Fruit fly (Drosophila melanogaster): Measurements from ENCODE around the gene bnb.

The bnb gene

dm6 chrX:18837046-18837445 is 39.6 kb upstream of the bnb start (continued):
- TF ChIP-seq CG34422 (GFP tag; IDR thresholded peaks at IDR 0.05) (peak; percentile 90), Lim3 (GFP tag; IDR thresholded peaks at IDR 0.05) (peak; percentile 33; the same call in 1 of the 2 replicates), NfI (GFP tag; optimal IDR thresholded peaks at IDR 0.05) (peak; percentile 24), bcd (GFP tag; optimal IDR thresholded peaks at IDR 0.05) (no peak), fd3F (GFP tag; optimal IDR thresholded peaks at IDR 0.05) (no peak), CG30403 (GFP tag; optimal IDR thresholded peaks at IDR 0.05) (peak; percentile 40), gcm2 (GFP tag; optimal IDR thresholded peaks at IDR 0.05) (no peak), lilli (GFP tag; optimal IDR thresholded peaks at IDR 0.05) (peak; percentile 32), Xbp1 (GFP tag; optimal IDR thresholded peaks at IDR 0.05) (peak; percentile 58), bab2 (GFP tag; optimal IDR thresholded peaks at IDR 0.05) (peak; percentile 33), CG2202 (tag; optimal IDR thresholded peaks at IDR 0.05) (no peak), Mad (GFP tag; optimal IDR thresholded peaks at IDR 0.05) (no peak), CG8290 (GFP tag; optimal IDR thresholded peaks at IDR 0.05) (no peak), CG8290 (tag; optimal IDR thresholded peaks at IDR 0.05) (peak in 1 of 2 experiments; percentile 77), eyg (GFP tag; optimal IDR thresholded peaks at IDR 0.05) (no peak), dm (GFP tag; optimal IDR thresholded peaks at IDR 0.05) (peak; percentile 14), nmo (GFP tag; optimal IDR thresholded peaks at IDR 0.05) (peak; percentile 58), mam (GFP tag; optimal IDR thresholded peaks at IDR 0.05) (peak; percentile 31), CG9817 (tag; optimal IDR thresholded peaks at IDR 0.05) (peak; percentile 46), az2 (GFP tag; optimal IDR thresholded peaks at IDR 0.05) (peak; percentile 25), CG12071 (GFP tag; optimal IDR thresholded peaks at IDR 0.05) (no peak), CG12769 (tag; optimal IDR thresholded peaks at IDR 0.05) (peak; percentile 73), slbo (GFP tag; IDR thresholded peaks at IDR 0.05) (peak; percentile 51), pb (GFP tag; optimal IDR thresholded peaks at IDR 0.05) (no peak), Hmx (GFP tag; optimal IDR thresholded peaks at IDR 0.05) (no peak), dmrt11E (tag; optimal IDR thresholded peaks at IDR 0.05) (peak; percentile 42), ind (GFP tag; optimal IDR thresholded peaks at IDR 0.05) (no peak), cg (GFP tag; optimal IDR thresholded peaks at IDR 0.05) (no peak), CG11093 (GFP tag; IDR thresholded peaks at IDR 0.05) (peak; percentile 60; the same call in 1 of the 3 replicates)

- no peak for TF ChIP-seq slbo (GFP tag; IDR thresholded peaks at IDR 0.05)
- TF ChIP-seq Med (GFP tag), result peak; percentile 56
- TF ChIP-seq bbx (GFP tag; IDR thresholded peaks at IDR 0.05; ENCODE audit: partially characterized antibody), result no peak
- TF ChIP-seq Pdp1 (GFP tag; optimal IDR thresholded peaks at IDR 0.05), result peak in 1 of 2 experiments; percentile 17
- no peak for TF ChIP-seq her (GFP tag; optimal IDR thresholded peaks at IDR 0.05)
- no peak for TF ChIP-seq slou (GFP tag; optimal IDR thresholded peaks at IDR 0.05)
- no peak for TF ChIP-seq gem (tag; optimal IDR thresholded peaks at IDR 0.05)
- peak; percentile 77 for TF ChIP-seq CG17385 (GFP tag; optimal IDR thresholded peaks at IDR 0.05)
- TF ChIP-seq bsh (GFP tag; optimal IDR thresholded peaks at IDR 0.05), result peak in 1 of 2 experiments; percentile 16
- peak; percentile 60 for TF ChIP-seq sens (GFP tag)
- no peak for TF ChIP-seq CG13775 (GFP tag; optimal IDR thresholded peaks at IDR 0.05)
- peak; percentile 66 for TF ChIP-seq Blimp-1 (GFP tag; optimal IDR thresholded peaks at IDR 0.05)
- TF ChIP-seq CG2199 (GFP tag; IDR thresholded peaks at IDR 0.05), result 0 out of 3 replicates have a peak, but pooled peaks have one; percentile 16
- peak; percentile 57 for TF ChIP-seq nom (GFP tag; optimal IDR thresholded peaks at IDR 0.05)
- TF ChIP-seq CG15696 (tag; optimal IDR thresholded peaks at IDR 0.05), result no peak
These were observed 38.8 kb upstream of the bnb start for dm6 chrX:18836315-18836714.
